Worm (Caenorhabditis elegans): ENCODE data around the gene spe-51.
"Not testable (repeated sequence)": the region's sequence is repeated elsewhere in the genome, so short reads cannot be mapped to it uniquely, and the experiment has no call there.

- not testable (repeated sequence) for TF ChIP-seq nhr-11 (tag; optimal IDR thresholded peaks at IDR 0.05); dmd-6 (GFP tag; IDR thresholded peaks at IDR 0.05); hlh-11 (tag; optimal IDR thresholded peaks at IDR 0.05); unc-39 (tag; optimal IDR thresholded peaks at IDR 0.05); egl-27 (tag; optimal IDR thresholded peaks at IDR 0.05); R02D3.7 (tag; optimal IDR thresholded peaks at IDR 0.05); mes-2 (tag; optimal IDR thresholded peaks at IDR 0.05; ENCODE audit: poor library complexity, severe bottlenecking)
Observed at ce11 chrIV:4715785-4716184, 23.2 kb downstream of the spe-51 start, which contains the start of gene miro-1.
